Worm (Caenorhabditis elegans) whole organism, midembryonic: ENCODE results near the gene cnnm-5.

Source experiments
- cog-1 ChIP-seq: sonication (generic microtip); optimal IDR thresholded peaks from 2 replicates; lab custom pipeline; 2016; ENCODE audit warnings: missing genetic modification characterization, missing compliant biosample characterization
- flt-1 ChIP-seq: fragments of 200-800 bp; sonication (Bioruptor generic); IDR thresholded peaks from 2 replicates; pipeline ENCODE4 v1.3.6; 2022; ENCODE audit warnings: missing genetic modification characterization, missing compliant biosample characterization
- klf-2 ChIP-seq: fragments of 200-800 bp; sonication (Bioruptor generic); conservative IDR thresholded peaks from 2 replicates; pipeline ENCODE4 v1.3.6; 2022; ENCODE audit warnings: missing genetic modification reagents, missing genetic modification characterization, missing compliant biosample characterization
- med-1 ChIP-seq: sonication (generic microtip); optimal IDR thresholded peaks from 2 replicates; lab custom pipeline; 2017; ENCODE audit warnings: missing genetic modification characterization, mild to moderate bottlenecking, missing compliant biosample characterization, antibody characterized with exemption, missing genetic modification reagents; ENCODE audit not compliant: insufficient read depth

DNA sequence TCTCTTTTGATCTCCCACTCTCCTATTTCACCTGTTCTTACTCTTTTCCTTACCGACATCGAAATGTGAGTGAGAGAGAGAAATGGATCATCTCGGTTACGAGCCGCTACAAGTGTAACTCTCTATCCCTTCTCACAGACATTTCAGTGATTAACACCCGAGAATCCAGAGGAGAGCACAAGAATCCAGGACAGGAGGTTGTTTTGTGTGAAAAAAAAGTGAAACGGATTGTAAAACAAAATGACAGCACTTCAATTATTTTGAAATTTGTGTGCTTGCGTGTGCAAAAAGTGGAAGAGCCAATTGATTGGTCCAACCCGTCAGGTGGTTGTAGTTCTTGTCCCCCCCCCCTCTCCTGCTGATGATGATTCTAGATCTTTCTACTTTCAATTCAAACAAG, 46.2 kb downstream of the cnnm-5 start:
- TF ChIP-seq med-1 (GFP tag; lab: Kevin White, UChicago): no peak
- no peak for TF ChIP-seq flt-1 (GFP tag; lab: Robert Waterston, UW)
- TF ChIP-seq klf-2: no peak
- no peak for TF ChIP-seq cog-1 (tag; lab: Kevin White, UChicago)
